Worm (Caenorhabditis elegans): ENCODE data around the gene F48F5.6.

F48F5.6 gene

ce11 chrV:20431390-20431789 is 21.6 kb downstream of the F48F5.6 start:
- TF ChIP-seq nfyb-1 (GFP tag; IDR thresholded peaks at IDR 0.05) (0 out of 2 replicates have a peak, but pooled peaks have one; percentile 49), xnd-1 (tag; optimal IDR thresholded peaks at IDR 0.05) (peak; percentile 56), dox-1 (GFP tag; IDR thresholded peaks at IDR 0.05) (peak; percentile 33; the same call in 1 of the 2 replicates), him-1 (tag; optimal IDR thresholded peaks at IDR 0.05) (peak; percentile 49), D2030.7 (GFP tag; IDR thresholded peaks at IDR 0.05) (0 out of 2 replicates have a peak, but pooled peaks have one; percentile 35), madf-6 (GFP tag; IDR thresholded peaks at IDR 0.05) (peak; percentile 70)

- no peak for TF ChIP-seq egl-44 (GFP tag; IDR thresholded peaks at IDR 0.05)
Measured at ce11 chrV:20425183-20425400, 27.9 kb downstream of the F48F5.6 start, which contains the start of the genes fce-2 and F48F5.8. Gene fce-2, plus strand, starts transcription at chrV:20425301. Gene F48F5.8, plus strand, starts transcription at chrV:20425342.

- TF ChIP-seq egl-18 (GFP tag; IDR thresholded peaks at IDR 0.05): no peak
- TF ChIP-seq xnd-1 (tag; optimal IDR thresholded peaks at IDR 0.05): no peak
- peak; percentile 55; the same call in 1 of the 2 replicates for TF ChIP-seq ztf-28 (GFP tag; IDR thresholded peaks at IDR 0.05)
- TF ChIP-seq efl-1 (GFP tag; optimal IDR thresholded peaks at IDR 0.05): peak; percentile 55
- TF ChIP-seq madf-8 (GFP tag; conservative IDR thresholded peaks at IDR 0.05): no peak
- TF ChIP-seq hrde-1 (tag; optimal IDR thresholded peaks at IDR 0.05; ENCODE audit: borderline replicate concordance): no peak
- TF ChIP-seq madf-6 (GFP tag; IDR thresholded peaks at IDR 0.05): peak; percentile 14; the same call in 1 of the 2 replicates
- no peak for TF ChIP-seq tlf-1 (GFP tag; optimal IDR thresholded peaks at IDR 0.05)
- TF ChIP-seq pbrm-1 (GFP tag; IDR thresholded peaks at IDR 0.05): 0 out of 2 replicates have a peak, but pooled peaks have one; percentile 11
- TF ChIP-seq bed-1 (GFP tag; IDR thresholded peaks at IDR 0.05): no peak
- no peak for TF ChIP-seq repo-1 (tag; optimal IDR thresholded peaks at IDR 0.05)
- TF ChIP-seq atf-7 (tag; optimal IDR thresholded peaks at IDR 0.05): no peak
- no peak for TF ChIP-seq hlh-26 (GFP tag; conservative IDR thresholded peaks at IDR 0.05)
- no peak for TF ChIP-seq fkh-3 (tag; optimal IDR thresholded peaks at IDR 0.05)
- peak; percentile 45; the same call in 1 of the 2 replicates for TF ChIP-seq D2030.7 (GFP tag; IDR thresholded peaks at IDR 0.05)
- peak in 1 of 3 experiments; percentile 51 for TF ChIP-seq lin-35 (GFP tag; optimal IDR thresholded peaks at IDR 0.05)
- TF ChIP-seq dox-1 (GFP tag; IDR thresholded peaks at IDR 0.05): peak; percentile 5; the same call in 1 of the 2 replicates
- TF ChIP-seq egrh-3 (GFP tag; IDR thresholded peaks at IDR 0.05): peak; percentile 64
- no peak for TF ChIP-seq mel-28 (tag; optimal IDR thresholded peaks at IDR 0.05; ENCODE audit: borderline replicate concordance)
- TF ChIP-seq sdz-38 (tag; optimal IDR thresholded peaks at IDR 0.05): no peak
- no peak for TF ChIP-seq unc-130 (GFP tag; optimal IDR thresholded peaks at IDR 0.05)
- no peak for TF ChIP-seq T26A5.8 (tag; optimal IDR thresholded peaks at IDR 0.05)
- no peak for TF ChIP-seq F37B4.10 (GFP tag; IDR thresholded peaks at IDR 0.05)
- no peak for TF ChIP-seq mxl-1 (tag; optimal IDR thresholded peaks at IDR 0.05)
- TF ChIP-seq ceh-58 (GFP tag; IDR thresholded peaks at IDR 0.05): no peak
- no peak for TF ChIP-seq lin-40 (tag; optimal IDR thresholded peaks at IDR 0.05)
- 0 out of 2 replicates have a peak, but pooled peaks have one; percentile 41 for TF ChIP-seq lin-26 (GFP tag; IDR thresholded peaks at IDR 0.05)
- TF ChIP-seq egl-44 (GFP tag; IDR thresholded peaks at IDR 0.05): no peak
- no peak for TF ChIP-seq ets-4 (GFP tag; optimal IDR thresholded peaks at IDR 0.05)
- peak; percentile 77 for TF ChIP-seq lin-54 (GFP tag; optimal IDR thresholded peaks at IDR 0.05)
- TF ChIP-seq ceh-91 (GFP tag; IDR thresholded peaks at IDR 0.05): peak; percentile 29; the same call in 1 of the 2 replicates
- TF ChIP-seq K12H6.12 (tag; optimal IDR thresholded peaks at IDR 0.05): no peak
- no peak for TF ChIP-seq ceh-40 (GFP tag; IDR thresholded peaks at IDR 0.05)
- peak; percentile 16 for TF ChIP-seq tbp1 (GFP tag; optimal IDR thresholded peaks at IDR 0.05)
- no peak for TF ChIP-seq Y53F4B.3 (GFP tag; IDR thresholded peaks at IDR 0.05)
- TF ChIP-seq somi-1 (GFP tag; optimal IDR thresholded peaks at IDR 0.05): no peak
- no peak for TF ChIP-seq ceh-100 (GFP tag; IDR thresholded peaks at IDR 0.05)
- peak; percentile 23 for TF ChIP-seq unc-62 (GFP tag; optimal IDR thresholded peaks at IDR 0.05)
- no peak for TF ChIP-seq F23B12.7 (tag; optimal IDR thresholded peaks at IDR 0.05; ENCODE audit: insufficient read depth)
- no peak for TF ChIP-seq lir-1 (GFP tag; conservative IDR thresholded peaks at IDR 0.05)
- TF ChIP-seq madf-3 (GFP tag; IDR thresholded peaks at IDR 0.05): no peak
Measured at ce11 chrV:20424229-20425182, 28.5 kb downstream of the F48F5.6 start.
